Fruit fly (Drosophila melanogaster) whole organism, embryonic: ENCODE measurements around the gene Reg-2.

Experiments
- Asciz ChIP-seq: fragments of 200-800 bp; sonication (Bioruptor generic); optimal IDR thresholded peaks from 2 replicates; lab custom pipeline; 2017; ENCODE audit warnings: missing biosample characterization, mild to moderate bottlenecking, missing genetic modification characterization, missing genetic modification reagents
- CG11456 ChIP-seq: fragments of 200-800 bp; sonication (Bioruptor generic); IDR thresholded peaks from 3 replicates; pipeline ENCODE4 v1.3.6; 2022; ENCODE audit warnings: missing biosample characterization, missing genetic modification characterization
- CG11560 ChIP-seq: fragments of 200-800 bp; sonication (Bioruptor generic); IDR thresholded peaks from 3 replicates; pipeline ENCODE4 v1.3.6; 2022; ENCODE audit warnings: missing biosample characterization, missing genetic modification characterization
- CG12071 ChIP-seq: fragments of 200-800 bp; sonication (Bioruptor generic); optimal IDR thresholded peaks from 3 replicates; lab custom pipeline; 2018; ENCODE audit warnings: missing biosample characterization, mild to moderate bottlenecking, missing genetic modification characterization
- CG12391 ChIP-seq: fragments of 200-800 bp; sonication (Bioruptor generic); optimal IDR thresholded peaks from 3 replicates; lab custom pipeline; 2018; ENCODE audit warnings: missing biosample characterization, mild to moderate bottlenecking, missing genetic modification characterization, moderate library complexity
- CG12659 ChIP-seq: fragments of 200-800 bp; sonication (Bioruptor generic); optimal IDR thresholded peaks from 3 replicates; lab custom pipeline; 2017; ENCODE audit warnings: mild to moderate bottlenecking, missing biosample characterization, missing genetic modification reagents, missing genetic modification characterization
- CG12769 ChIP-seq: fragments of 200-800 bp; sonication (Bioruptor generic); optimal IDR thresholded peaks from 2 replicates; lab custom pipeline; 2019; ENCODE audit warnings: missing biosample characterization, mild to moderate bottlenecking, missing genetic modification characterization, moderate library complexity
- CG15011 ChIP-seq: fragments of 200-800 bp; sonication (Bioruptor generic); optimal IDR thresholded peaks from 3 replicates; lab custom pipeline; 2018; ENCODE audit warnings: missing biosample characterization, mild to moderate bottlenecking, missing genetic modification characterization
- CG1602 ChIP-seq: fragments of 200-800 bp; sonication (Bioruptor generic); optimal IDR thresholded peaks from 3 replicates; lab custom pipeline; 2016; ENCODE audit warnings: missing biosample characterization, missing genetic modification characterization
- CG16779 ChIP-seq: fragments of 200-800 bp; sonication (Bioruptor generic); IDR thresholded peaks from 2 replicates; pipeline ENCODE4 v1.3.6; 2022; ENCODE audit warnings: missing biosample characterization, missing genetic modification characterization
- CG17361 ChIP-seq: fragments of 200-800 bp; sonication (Bioruptor generic); IDR thresholded peaks from 3 replicates; pipeline ENCODE4 v1.3.6; 2022; ENCODE audit warnings: missing biosample characterization, missing genetic modification characterization
- CG30020 ChIP-seq: fragments of 200-800 bp; optimal IDR thresholded peaks from 2 replicates; lab custom pipeline; 2019; ENCODE audit warnings: missing biosample characterization, mild to moderate bottlenecking, missing genetic modification characterization, moderate library complexity
- CG3163 ChIP-seq: fragments of 200-800 bp; sonication (Bioruptor generic); optimal IDR thresholded peaks from 3 replicates; lab custom pipeline; 2016; ENCODE audit warnings: missing biosample characterization, missing genetic modification characterization
- CG33213 ChIP-seq: fragments of 200-800 bp; sonication (Bioruptor generic); optimal IDR thresholded peaks from 3 replicates; lab custom pipeline; 2016; ENCODE audit warnings: missing biosample characterization, missing genetic modification characterization
- CG34376 ChIP-seq: fragments of 200-800 bp; sonication (Bioruptor generic); optimal IDR thresholded peaks from 2 replicates; lab custom pipeline; 2018; ENCODE audit warnings: missing biosample characterization, mild to moderate bottlenecking, missing genetic modification characterization
- CG3847 ChIP-seq: fragments of 200-800 bp; sonication (Bioruptor generic); IDR thresholded peaks from 2 replicates; pipeline ENCODE4 v1.3.6; 2022; ENCODE audit warnings: missing biosample characterization, missing genetic modification characterization
- CG4282 ChIP-seq: fragments of 200-800 bp; sonication (Bioruptor generic); optimal IDR thresholded peaks from 2 replicates; lab custom pipeline; 2016; ENCODE audit warnings: missing biosample characterization, missing genetic modification characterization
- CG4424 ChIP-seq: fragments of 200-800 bp; sonication (Bioruptor generic); optimal IDR thresholded peaks from 3 replicates; lab custom pipeline; 2016; ENCODE audit warnings: missing biosample characterization, missing genetic modification characterization
- CG5953 ChIP-seq: fragments of 200-800 bp; sonication (Bioruptor generic); IDR thresholded peaks from 2 replicates; pipeline ENCODE4 v1.3.6; 2022; ENCODE audit warnings: missing biosample characterization, missing genetic modification characterization
- CG6654 ChIP-seq: fragments of 200-800 bp; sonication (Bioruptor generic); optimal IDR thresholded peaks from 2 replicates; lab custom pipeline; 2017; ENCODE audit warnings: missing biosample characterization, mild to moderate bottlenecking, missing genetic modification characterization
- CG8290 ChIP-seq, 3 experiments: fragments of 200-800 bp; sonication (Bioruptor generic); optimal IDR thresholded peaks; 2 replicates each; lab custom pipeline; 2016 to 2019; ENCODE audit warnings: missing biosample characterization in 3 of 3, missing genetic modification characterization in 3 of 3, mild to moderate bottlenecking in 2 of 3, moderate library complexity in 1 of 3
- Doc3 ChIP-seq: fragments of 200-800 bp; sonication (Bioruptor generic); IDR thresholded peaks from 3 replicates; pipeline ENCODE4 v1.3.6; 2022; ENCODE audit warnings: missing biosample characterization, missing genetic modification characterization; ENCODE audit not compliant: partially characterized antibody
- Fer1 ChIP-seq: fragments of 200-800 bp; sonication (Bioruptor generic); optimal IDR thresholded peaks from 2 replicates; lab custom pipeline; 2017; ENCODE audit warnings: missing biosample characterization, mild to moderate bottlenecking, missing genetic modification characterization
- GATAe ChIP-seq: fragments of 200-800 bp; sonication (Bioruptor generic); conservative IDR thresholded peaks from 2 replicates; pipeline ENCODE4 v1.3.6; 2022; ENCODE audit warnings: missing biosample characterization, missing genetic modification characterization
- HLH3B ChIP-seq: fragments of 200-800 bp; sonication (Bioruptor generic); IDR thresholded peaks from 2 replicates; pipeline ENCODE4 v1.3.6; 2022; ENCODE audit warnings: missing biosample characterization, missing genetic modification characterization
- Hr51 ChIP-seq, 2 experiments: fragments of 200-800 bp; sonication (Bioruptor generic); optimal IDR thresholded peaks; 2 replicates in 1 of 2; 3 replicates in 1 of 2; lab custom pipeline; 2016 to 2018; ENCODE audit warnings: missing biosample characterization in 2 of 2, missing genetic modification characterization in 2 of 2, mild to moderate bottlenecking in 1 of 2, moderate library complexity in 1 of 2
- Hr78 ChIP-seq, 2 experiments: fragments of 200-800 bp in 1 of 2; fragments of >200 bp in 1 of 2; sonication (Bioruptor generic) in 1 of 2; optimal IDR thresholded peaks; 2 replicates each; lab custom pipeline; 2017 to 2019; ENCODE audit warnings: missing biosample characterization in 2 of 2, missing genetic modification characterization in 2 of 2, mild to moderate bottlenecking in 1 of 2, moderate library complexity in 1 of 2
- NFAT ChIP-seq: fragments of 200-800 bp; sonication (Bioruptor generic); IDR thresholded peaks from 2 replicates; pipeline ENCODE4 v1.3.6; 2022; ENCODE audit warnings: missing biosample characterization, missing genetic modification characterization
- Rfx ChIP-seq: fragments of 200-800 bp; sonication (Bioruptor generic); IDR thresholded peaks from 2 replicates; pipeline ENCODE4 v1.3.6; 2022; ENCODE audit warnings: missing biosample characterization, missing genetic modification characterization
- Sox102F ChIP-seq: fragments of 200-800 bp; sonication (Bioruptor generic); optimal IDR thresholded peaks from 2 replicates; lab custom pipeline; 2018; ENCODE audit warnings: missing biosample characterization, mild to moderate bottlenecking, missing genetic modification characterization, moderate library complexity
- TFAM ChIP-seq: fragments of 200-800 bp; sonication (Bioruptor generic); optimal IDR thresholded peaks from 2 replicates; lab custom pipeline; 2017; ENCODE audit warnings: missing biosample characterization, missing genetic modification characterization, inconsistent platforms
- ab ChIP-seq: fragments of 200-800 bp; sonication (Bioruptor generic); optimal IDR thresholded peaks from 2 replicates; lab custom pipeline; 2016; ENCODE audit warnings: missing biosample characterization, missing genetic modification characterization
- aop ChIP-seq: fragments of 200-800 bp; sonication (Bioruptor generic); IDR thresholded peaks from 2 replicates; pipeline ENCODE4 v1.3.6; 2022; ENCODE audit warnings: missing biosample characterization, missing genetic modification characterization
- cad ChIP-seq: fragments of >200 bp; optimal IDR thresholded peaks from 2 replicates; lab custom pipeline; 2017; ENCODE audit warnings: missing biosample characterization, missing genetic modification characterization
- cato ChIP-seq: fragments of 200-800 bp; sonication (Bioruptor generic); optimal IDR thresholded peaks from 2 replicates; lab custom pipeline; 2016; ENCODE audit warnings: missing biosample characterization, missing genetic modification characterization, borderline replicate concordance
- corto ChIP-seq: fragments of 200-800 bp; sonication (Bioruptor generic); optimal IDR thresholded peaks from 2 replicates; lab custom pipeline; 2016; ENCODE audit warnings: missing biosample characterization, mild to moderate bottlenecking, missing genetic modification characterization, moderate library complexity
- danr ChIP-seq: fragments of 200-800 bp; sonication (Bioruptor generic); IDR thresholded peaks from 2 replicates; pipeline ENCODE4 v1.3.6; 2022; ENCODE audit warnings: missing biosample characterization, missing genetic modification characterization
- hb ChIP-seq: fragments of 200-800 bp; sonication (Bioruptor generic); IDR thresholded peaks from 3 replicates; pipeline ENCODE4 v1.3.6; 2022; ENCODE audit warnings: missing biosample characterization, missing genetic modification characterization; ENCODE audit not compliant: partially characterized antibody
- her ChIP-seq: fragments of 200-800 bp; sonication (Bioruptor generic); optimal IDR thresholded peaks from 2 replicates; lab custom pipeline; 2016; ENCODE audit warnings: missing biosample characterization, missing genetic modification characterization
- hth ChIP-seq: fragments of >200 bp; optimal IDR thresholded peaks from 2 replicates; lab custom pipeline; 2017; ENCODE audit warnings: inconsistent platforms
- insv ChIP-seq, 2 experiments: fragments of 200-800 bp; sonication (Bioruptor generic); optimal IDR thresholded peaks; 3 replicates each; lab custom pipeline; 2016 to 2018; ENCODE audit warnings: missing biosample characterization in 2 of 2, missing genetic modification characterization in 2 of 2
- lab ChIP-seq: fragments of 200-800 bp; sonication (Bioruptor generic); optimal IDR thresholded peaks from 3 replicates; lab custom pipeline; 2017; ENCODE audit warnings: missing biosample characterization, missing genetic modification characterization, mild to moderate bottlenecking, moderate library complexity, missing genetic modification reagents
- luna ChIP-seq: fragments of 200-800 bp; sonication (Bioruptor generic); optimal IDR thresholded peaks from 2 replicates; lab custom pipeline; 2016; ENCODE audit warnings: missing biosample characterization, missing genetic modification characterization
- mirr ChIP-seq: fragments of 200-800 bp; sonication (Bioruptor generic); optimal IDR thresholded peaks from 3 replicates; lab custom pipeline; 2018; ENCODE audit warnings: missing biosample characterization, mild to moderate bottlenecking, missing genetic modification characterization
- sc ChIP-seq, 3 experiments: fragments of >200 bp in 2 of 3; fragments of 200-800 bp in 1 of 3; sonication (Bioruptor generic) in 1 of 3; optimal IDR thresholded peaks; 2 replicates in 2 of 3; 3 replicates in 1 of 3; lab custom pipeline; 2017; ENCODE audit warnings: mild to moderate bottlenecking in 1 of 3, missing biosample characterization in 1 of 3, missing genetic modification characterization in 1 of 3, missing genetic modification reagents in 1 of 3
- sens ChIP-seq: fragments of 200-800 bp; sonication (Bioruptor generic); peaks from one replicate; lab custom pipeline; 2016; ENCODE audit warnings: missing biosample characterization, missing genetic modification characterization
- sug ChIP-seq: fragments of 200-800 bp; optimal IDR thresholded peaks from 2 replicates; lab custom pipeline; 2019; ENCODE audit warnings: missing biosample characterization, mild to moderate bottlenecking, missing genetic modification characterization, moderate library complexity
- wdn ChIP-seq: fragments of 200-800 bp; sonication (Bioruptor generic); IDR thresholded peaks from 2 replicates; pipeline ENCODE4 v1.3.6; 2022; ENCODE audit warnings: missing biosample characterization, missing genetic modification characterization
- yki ChIP-seq: fragments of >200 bp; optimal IDR thresholded peaks from 3 replicates; lab custom pipeline; 2018

Reg-2 gene

DNA sequence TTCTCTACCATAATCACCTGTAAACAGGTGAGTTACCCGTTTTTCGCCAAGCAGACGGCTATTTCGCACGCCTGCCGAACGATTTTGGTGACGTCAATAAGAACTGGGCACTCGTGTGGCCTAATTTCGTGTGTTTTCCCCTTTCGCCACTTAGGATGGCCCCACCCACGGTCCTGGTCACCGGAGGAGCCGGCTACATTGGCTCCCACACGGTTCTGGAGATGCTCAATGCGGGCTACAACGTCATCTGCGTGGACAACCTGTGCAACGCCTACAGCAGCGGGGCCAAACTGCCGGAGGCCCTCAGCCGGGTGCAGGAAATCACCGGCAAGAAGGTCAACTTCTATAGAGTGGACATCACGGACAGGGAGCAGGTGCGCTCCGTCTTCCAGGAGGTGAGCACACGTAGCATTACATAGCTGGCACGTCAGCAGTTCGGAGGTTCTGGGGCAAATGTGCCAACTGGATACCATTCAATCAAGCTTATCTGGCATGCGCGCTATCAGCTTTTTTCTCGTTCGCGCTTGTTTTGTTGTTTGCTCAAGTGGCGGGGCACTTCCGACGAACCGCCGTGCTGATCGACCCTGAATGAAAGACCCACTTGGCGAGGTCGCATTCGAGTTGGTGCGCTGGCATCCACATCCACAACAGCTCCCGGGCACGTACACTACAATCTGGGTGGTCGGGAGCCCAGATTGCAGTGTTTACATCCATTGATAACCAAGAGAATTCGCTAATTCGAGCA lies 42.8 kb upstream of the Reg-2 start:
- TF ChIP-seq Asciz (GFP tag; lab: Kevin White, UChicago) (no peak), sens (GFP tag; lab: Kevin White, UChicago) (peak; percentile 36), CG6654 (no peak), CG5953 (GFP tag; lab: Robert Waterston, UW) (no peak), Hr51 (GFP tag; optimal IDR thresholded peaks at IDR 0.05; lab: Kevin White, UChicago) (no peak), insv (GFP tag; optimal IDR thresholded peaks at IDR 0.05; lab: Kevin White, UChicago) (no peak), CG17361 (GFP tag; lab: Robert Waterston, UW) (no peak), Doc3 (GFP tag; lab: Robert Waterston, UW) (no peak), CG12659 (GFP tag; lab: Kevin White, UChicago) (no peak), CG12071 (no peak), CG12391 (no peak), NFAT (GFP tag; lab: Robert Waterston, UW) (no peak), yki (lab: Kevin White, UChicago) (no peak), danr (GFP tag; lab: Robert Waterston, UW) (no peak), aop (0 out of 2 replicates have a peak, but pooled peaks have one; percentile 10), Fer1 (no peak), CG1602 (no peak), lab (GFP tag; lab: Kevin White, UChicago) (peak; percentile 51), GATAe (GFP tag; lab: Robert Waterston, UW) (0 out of 2 replicates have a peak, but pooled peaks have one; percentile 14), hb (no peak), luna (GFP tag; lab: Kevin White, UChicago) (no peak), sug (tag; lab: Kevin White, UChicago) (peak; percentile 31), hth (lab: Kevin White, UChicago) (no peak), ab (GFP tag; lab: Kevin White, UChicago) (no peak), CG12769 (tag; lab: Kevin White, UChicago) (no peak), CG33213 (GFP tag; lab: Kevin White, UChicago) (no peak), CG4424 (no peak), CG8290 (GFP tag; optimal IDR thresholded peaks at IDR 0.05; lab: Kevin White, UChicago) (no peak), CG8290 (tag; optimal IDR thresholded peaks at IDR 0.05; lab: Kevin White, UChicago) (no peak), Hr78 (GFP tag; optimal IDR thresholded peaks at IDR 0.05; lab: Kevin White, UChicago) (no peak), mirr (GFP tag; lab: Kevin White, UChicago) (peak; percentile 36), HLH3B (GFP tag; lab: Robert Waterston, UW) (no peak), CG11456 (no peak), CG30020 (tag; lab: Kevin White, UChicago) (no peak), cato (GFP tag; lab: Kevin White, UChicago) (no peak), sc (optimal IDR thresholded peaks at IDR 0.05; lab: Kevin White, UChicago) (no peak), sc (GFP tag; optimal IDR thresholded peaks at IDR 0.05; lab: Kevin White, UChicago) (no peak), CG3847 (GFP tag; lab: Robert Waterston, UW) (no peak), cad (GFP tag; lab: Kevin White, UChicago) (no peak), CG16779 (no peak), CG34376 (GFP tag; lab: Kevin White, UChicago) (peak; percentile 13), CG3163 (GFP tag; lab: Kevin White, UChicago) (no peak), wdn (GFP tag; lab: Robert Waterston, UW) (no peak), her (GFP tag; lab: Kevin White, UChicago) (no peak), CG15011 (GFP tag; lab: Kevin White, UChicago) (no peak), Rfx (GFP tag; lab: Robert Waterston, UW) (0 out of 2 replicates have a peak, but pooled peaks have one; percentile 4), TFAM (GFP tag; lab: Kevin White, UChicago) (no peak), CG4282 (GFP tag; lab: Kevin White, UChicago) (no peak), corto (GFP tag; lab: Kevin White, UChicago) (no peak), CG11560 (tag; lab: Robert Waterston, UW) (no peak), Sox102F (GFP tag; lab: Kevin White, UChicago) (no peak)
